Fruit fly (Drosophila melanogaster): Measurements from ENCODE around the gene plh.

The plh gene

dm6 chr3R:5053611-5054133, 42.8 kb upstream of the plh start (continued):
- peak; percentile 84 for TF ChIP-seq CG18619 (GFP tag; optimal IDR thresholded peaks at IDR 0.05)
- peak; percentile 59 for TF ChIP-seq crc (GFP tag; optimal IDR thresholded peaks at IDR 0.05)
- TF ChIP-seq Mrtf (GFP tag; IDR thresholded peaks at IDR 0.05), result no peak
- no peak; the same call in 3 of the 4 replicates for TF ChIP-seq Gug (GFP tag; IDR thresholded peaks at IDR 0.05)
- peak; percentile 93 for TF ChIP-seq CG6813 (GFP tag; optimal IDR thresholded peaks at IDR 0.05)
- no peak for TF ChIP-seq Hmx (GFP tag; optimal IDR thresholded peaks at IDR 0.05)
- peak; percentile 66 for TF ChIP-seq dmrt99B (tag; optimal IDR thresholded peaks at IDR 0.05)
- TF ChIP-seq D (optimal IDR thresholded peaks at IDR 0.05), result no peak
- TF ChIP-seq D (GFP tag; optimal IDR thresholded peaks at IDR 0.05), result peak; percentile 86
- peak; percentile 91 for TF ChIP-seq lab (GFP tag; optimal IDR thresholded peaks at IDR 0.05)
- peak; percentile 23 for TF ChIP-seq CG2120 (GFP tag; optimal IDR thresholded peaks at IDR 0.05)
- TF ChIP-seq cg (GFP tag; optimal IDR thresholded peaks at IDR 0.05), result no peak
- TF ChIP-seq eve (GFP tag; optimal IDR thresholded peaks at IDR 0.05), result no peak
- peak; percentile 96 for TF ChIP-seq Awh (GFP tag; IDR thresholded peaks at IDR 0.05)
- TF ChIP-seq CG12299 (tag; optimal IDR thresholded peaks at IDR 0.05), result peak; percentile 73
- peak; percentile 13 for TF ChIP-seq CG9817 (tag; optimal IDR thresholded peaks at IDR 0.05)
- TF ChIP-seq ttk (GFP tag; IDR thresholded peaks at IDR 0.05), result no peak
- TF ChIP-seq Sry-β (GFP tag; optimal IDR thresholded peaks at IDR 0.05), result peak; percentile 57
- peak; percentile 34; the same call in 1 of the 2 replicates for TF ChIP-seq CG8765 (GFP tag; IDR thresholded peaks at IDR 0.05)
- TF ChIP-seq H15 (GFP tag; IDR thresholded peaks at IDR 0.05), result peak; percentile 52; the same call in 1 of the 3 replicates
- peak; percentile 74 for TF ChIP-seq Atf6 (GFP tag; IDR thresholded peaks at IDR 0.05)
- TF ChIP-seq CG9215 (GFP tag; IDR thresholded peaks at IDR 0.05), result no peak
- no peak for TF ChIP-seq hbn (GFP tag; IDR thresholded peaks at IDR 0.05; ENCODE audit: partially characterized antibody)
- no peak; the same call in 1 of the 2 replicates for TF ChIP-seq CkIIα-i1 (GFP tag; IDR thresholded peaks at IDR 0.05)
- TF ChIP-seq grau (tag; optimal IDR thresholded peaks at IDR 0.05), result peak; percentile 51
- TF ChIP-seq CG7928 (GFP tag; optimal IDR thresholded peaks at IDR 0.05), result no peak
- peak; percentile 95 for TF ChIP-seq otp (GFP tag; IDR thresholded peaks at IDR 0.05)
- peak; percentile 49 for TF ChIP-seq pros (GFP tag; optimal IDR thresholded peaks at IDR 0.05)
- peak; percentile 70 for TF ChIP-seq vvl (GFP tag; IDR thresholded peaks at IDR 0.05)
- peak; percentile 54 for TF ChIP-seq CG9876 (GFP tag; optimal IDR thresholded peaks at IDR 0.05)
- TF ChIP-seq CTCF (GFP tag; optimal IDR thresholded peaks at IDR 0.05), result peak; percentile 63
- peak; percentile 76 for TF ChIP-seq CG18764 (GFP tag; optimal IDR thresholded peaks at IDR 0.05)
- TF ChIP-seq CG7987 (GFP tag; optimal IDR thresholded peaks at IDR 0.05), result peak; percentile 88
- peak; percentile 59 for TF ChIP-seq CG8281 (tag; optimal IDR thresholded peaks at IDR 0.05)
- TF ChIP-seq CG32767 (GFP tag; IDR thresholded peaks at IDR 0.05), result peak; percentile 39; the same call in 1 of the 2 replicates
- peak; percentile 34 for TF ChIP-seq CG30431 (GFP tag; optimal IDR thresholded peaks at IDR 0.05)
- TF ChIP-seq org-1 (GFP tag; optimal IDR thresholded peaks at IDR 0.05), result peak; percentile 83
- peak; percentile 80 for TF ChIP-seq dmrt11E (tag; optimal IDR thresholded peaks at IDR 0.05)
- peak; percentile 84 for TF ChIP-seq CG18599 (GFP tag; optimal IDR thresholded peaks at IDR 0.05)
- TF ChIP-seq da (GFP tag; optimal IDR thresholded peaks at IDR 0.05), result peak; percentile 44
- TF ChIP-seq CG8924 (tag; optimal IDR thresholded peaks at IDR 0.05), result peak; percentile 71
- no peak for TF ChIP-seq h (optimal IDR thresholded peaks at IDR 0.05)
- peak; percentile 73 for TF ChIP-seq oc (tag; optimal IDR thresholded peaks at IDR 0.05)
- TF ChIP-seq salm (tag; optimal IDR thresholded peaks at IDR 0.05), result peak; percentile 66
- TF ChIP-seq CG15514 (GFP tag; optimal IDR thresholded peaks at IDR 0.05), result peak; percentile 60
- TF ChIP-seq Camta (GFP tag; optimal IDR thresholded peaks at IDR 0.05), result peak; percentile 76
- peak; percentile 39; the same call in 1 of the 2 replicates for TF ChIP-seq CG4730 (GFP tag; IDR thresholded peaks at IDR 0.05)
- TF ChIP-seq CG17328 (GFP tag; IDR thresholded peaks at IDR 0.05), result peak; percentile 86
- TF ChIP-seq jigr1 (GFP tag; IDR thresholded peaks at IDR 0.05), result no peak
- peak; percentile 28; the same call in 1 of the 2 replicates for TF ChIP-seq slbo (GFP tag; IDR thresholded peaks at IDR 0.05)
- TF ChIP-seq CG2116 (GFP tag; optimal IDR thresholded peaks at IDR 0.05), result peak; percentile 57
- no peak for TF ChIP-seq CG14667 (GFP tag; IDR thresholded peaks at IDR 0.05)
